Worm (Caenorhabditis elegans): Measurements from ENCODE around the gene C36C5.4.
A peak's percentile ranks its signal among the peaks of the same experiment; 100 is the strongest.

Gene C36C5.4

ce11 chrV:3156786-3157185 lies 9.6 kb upstream of the C36C5.4 start, which contains the start of gene exh-1:
Gene exh-1, plus strand, starts transcription at chrV:3157086.
- TF ChIP-seq pbrm-1 (GFP tag; IDR thresholded peaks at IDR 0.05): no peak
- TF ChIP-seq hlh-26 (GFP tag; conservative IDR thresholded peaks at IDR 0.05): no peak
- no peak for TF ChIP-seq hsf-1 (GFP tag; IDR thresholded peaks at IDR 0.05)
- TF ChIP-seq sdz-38 (tag; optimal IDR thresholded peaks at IDR 0.05): no peak
- no peak for TF ChIP-seq Y67H2A.10 (GFP tag; conservative IDR thresholded peaks at IDR 0.05)
- no peak for TF ChIP-seq F55B11.4 (tag; optimal IDR thresholded peaks at IDR 0.05; ENCODE audit: borderline replicate concordance, insufficient read depth)
- TF ChIP-seq ceh-79 (tag; optimal IDR thresholded peaks at IDR 0.05): no peak
- no peak for TF ChIP-seq rpc-1 (optimal IDR thresholded peaks at IDR 0.05)
- TF ChIP-seq rpc-1 (tag; optimal IDR thresholded peaks at IDR 0.05): no peak
- no peak for TF ChIP-seq B0019.2 (GFP tag; conservative IDR thresholded peaks at IDR 0.05)
- no peak for TF ChIP-seq somi-1 (GFP tag; optimal IDR thresholded peaks at IDR 0.05)
- no peak for TF ChIP-seq aptf-3 (GFP tag; IDR thresholded peaks at IDR 0.05)
- TF ChIP-seq nhr-90 (tag; optimal IDR thresholded peaks at IDR 0.05): no peak
- TF ChIP-seq snpc-1.3 (tag; optimal IDR thresholded peaks at IDR 0.05; ENCODE audit: insufficient read depth): no peak
- TF ChIP-seq cebp-1 (GFP tag; IDR thresholded peaks at IDR 0.05): no peak
- TF ChIP-seq cebp-1 (tag; optimal IDR thresholded peaks at IDR 0.05): no peak
- no peak for TF ChIP-seq tbp1 (GFP tag; optimal IDR thresholded peaks at IDR 0.05)
- TF ChIP-seq F10E7.11 (tag; optimal IDR thresholded peaks at IDR 0.05): no peak
- no peak for TF ChIP-seq T07F8.4 (tag; optimal IDR thresholded peaks at IDR 0.05)

- TF ChIP-seq snpc-4 (GFP tag; optimal IDR thresholded peaks at IDR 0.05): no peak
- no peak for TF ChIP-seq snpc-4 (tag; optimal IDR thresholded peaks at IDR 0.05)
- no peak for TF ChIP-seq F10E7.11 (tag; optimal IDR thresholded peaks at IDR 0.05)
- TF ChIP-seq efl-1 (GFP tag; optimal IDR thresholded peaks at IDR 0.05): no peak
- TF ChIP-seq zfh-2 (GFP tag; conservative IDR thresholded peaks at IDR 0.05): no peak
- no peak for TF ChIP-seq let-526 (GFP tag; IDR thresholded peaks at IDR 0.05)
- TF ChIP-seq lin-35 (GFP tag; optimal IDR thresholded peaks at IDR 0.05): no peak
- TF ChIP-seq bed-2 (GFP tag; IDR thresholded peaks at IDR 0.05): no peak
Observed at ce11 chrV:3158379-3158778, 8.0 kb upstream of the C36C5.4 start.

- TF ChIP-seq zfh-2 (GFP tag; conservative IDR thresholded peaks at IDR 0.05): no peak
- no peak for TF ChIP-seq C17E4.6 (GFP tag; IDR thresholded peaks at IDR 0.05)
Observed at ce11 chrV:3159252-3159651, 7.1 kb upstream of the C36C5.4 start, which contains the start of gene C36C5.12. Gene C36C5.12, minus strand, starts transcription at chrV:3159352.

- TF ChIP-seq zfh-2 (GFP tag; conservative IDR thresholded peaks at IDR 0.05) (peak; percentile 67), F37B4.10 (GFP tag; IDR thresholded peaks at IDR 0.05) (no peak), egl-18 (GFP tag; IDR thresholded peaks at IDR 0.05) (no peak), snpc-1.1 (tag; optimal IDR thresholded peaks at IDR 0.05; ENCODE audit: insufficient read depth) (no peak), let-607 (tag; optimal IDR thresholded peaks at IDR 0.05) (no peak), him-1 (tag; optimal IDR thresholded peaks at IDR 0.05) (no peak), F10E7.11 (tag; optimal IDR thresholded peaks at IDR 0.05) (no peak), ccch-3 (GFP tag; optimal IDR thresholded peaks at IDR 0.05) (no peak)
Observed at ce11 chrV:3162299-3162698, 4.1 kb upstream of the C36C5.4 start.

- TF ChIP-seq aptf-3 (GFP tag; IDR thresholded peaks at IDR 0.05) (peak; percentile 74; the same call in 1 of the 2 replicates), sptf-2 (GFP tag; optimal IDR thresholded peaks at IDR 0.05) (no peak), ztf-25 (GFP tag; IDR thresholded peaks at IDR 0.05) (no peak), attf-5 (GFP tag; optimal IDR thresholded peaks at IDR 0.05) (peak; percentile 29), ceh-91 (GFP tag; IDR thresholded peaks at IDR 0.05) (no peak), let-607 (tag; optimal IDR thresholded peaks at IDR 0.05) (no peak), C17E4.6 (GFP tag; IDR thresholded peaks at IDR 0.05) (no peak), mxl-1 (tag; optimal IDR thresholded peaks at IDR 0.05) (peak; percentile 47), bed-1 (GFP tag; IDR thresholded peaks at IDR 0.05) (0 out of 2 replicates have a peak, but pooled peaks have one; percentile 58), Y53G8AR.9 (GFP tag; conservative IDR thresholded peaks at IDR 0.05) (0 out of 2 replicates have a peak, but pooled peaks have one; percentile 68), nhr-179 (tag; optimal IDR thresholded peaks at IDR 0.05) (no peak), lin-35 (GFP tag; optimal IDR thresholded peaks at IDR 0.05) (no peak), athp-1 (tag; optimal IDR thresholded peaks at IDR 0.05) (peak; percentile 48), lin-40 (tag; optimal IDR thresholded peaks at IDR 0.05) (no peak)
Observed at ce11 chrV:3163143-3163542, 3.2 kb upstream of the C36C5.4 start.

Measured in whole organism, young adult.